Fruit fly (Drosophila melanogaster) whole organism: Measurements from ENCODE around the gene pasi2.

Source experiments
- CG8478 ChIP-seq: fragments of >200 bp; optimal IDR thresholded peaks from 2 replicates; lab custom pipeline; 2018; ENCODE audit warnings: inconsistent platforms
- Dll ChIP-seq: fragments of >200 bp; optimal IDR thresholded peaks from 2 replicates; lab custom pipeline; 2017
- psq ChIP-seq: fragments of >200 bp; optimal IDR thresholded peaks from 2 replicates; lab custom pipeline; 2017
- usp ChIP-seq: fragments of >200 bp; optimal IDR thresholded peaks from 2 replicates; lab custom pipeline; 2017; ENCODE audit warnings: missing biosample characterization, missing genetic modification characterization, mixed read lengths

DNA sequence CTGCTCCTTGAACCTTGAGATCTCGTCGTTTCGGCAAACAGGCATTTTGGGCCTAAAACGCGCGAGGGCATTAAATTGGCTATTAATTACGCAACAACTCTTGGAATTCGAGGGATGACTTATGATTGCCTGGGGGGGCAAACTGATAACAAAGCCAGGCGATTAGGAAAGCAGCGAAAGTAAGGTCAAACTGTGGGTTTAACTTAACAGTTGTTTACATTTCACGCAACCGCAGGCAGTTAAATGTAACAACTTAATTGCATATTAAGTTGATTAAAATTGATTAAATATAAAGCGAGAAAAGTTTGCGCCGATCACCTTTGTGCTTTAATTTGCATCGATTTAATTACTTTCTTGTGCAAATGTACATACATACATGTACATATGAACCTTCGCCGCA is 47.3 kb upstream of the pasi2 start:
- TF ChIP-seq usp (no peak), Dll (lab: Kevin White, UChicago) (no peak), CG8478 (lab: Kevin White, UChicago) (no peak), psq (lab: Kevin White, UChicago) (no peak)
